Fruit fly (Drosophila melanogaster): Measurements from ENCODE around the gene Mpp6.

Gene Mpp6

DNA sequence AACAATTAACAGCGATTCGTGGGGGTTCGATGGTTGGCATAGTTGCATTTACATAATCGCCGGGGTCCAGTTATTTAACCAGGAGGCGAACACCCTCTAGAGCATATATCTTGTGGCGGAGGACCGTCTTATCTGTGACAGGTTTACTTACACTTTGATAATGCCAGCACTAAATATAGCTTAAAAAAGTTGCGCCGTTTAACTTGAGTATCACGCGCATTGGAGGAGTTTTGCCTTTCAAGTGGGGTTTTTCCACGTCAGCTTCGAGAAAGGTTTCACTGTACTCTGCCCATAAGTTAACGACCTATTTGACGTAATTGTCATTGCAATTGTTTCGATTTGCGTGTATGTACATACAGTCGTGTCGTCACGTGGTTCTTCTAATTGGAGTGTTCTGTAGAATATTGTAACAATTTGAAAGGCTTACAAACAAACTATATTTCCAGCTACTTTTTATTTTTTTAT, 13.1 kb downstream of the Mpp6 start:
- TF ChIP-seq Dif (GFP tag; optimal IDR thresholded peaks at IDR 0.05; ENCODE audit: partially characterized antibody) (no peak), Jra (GFP tag; optimal IDR thresholded peaks at IDR 0.05) (no peak), ey (GFP tag; optimal IDR thresholded peaks at IDR 0.05) (no peak), Rel (GFP tag; optimal IDR thresholded peaks at IDR 0.05) (no peak), Rel (tag; optimal IDR thresholded peaks at IDR 0.05) (peak; percentile 76)

DNA sequence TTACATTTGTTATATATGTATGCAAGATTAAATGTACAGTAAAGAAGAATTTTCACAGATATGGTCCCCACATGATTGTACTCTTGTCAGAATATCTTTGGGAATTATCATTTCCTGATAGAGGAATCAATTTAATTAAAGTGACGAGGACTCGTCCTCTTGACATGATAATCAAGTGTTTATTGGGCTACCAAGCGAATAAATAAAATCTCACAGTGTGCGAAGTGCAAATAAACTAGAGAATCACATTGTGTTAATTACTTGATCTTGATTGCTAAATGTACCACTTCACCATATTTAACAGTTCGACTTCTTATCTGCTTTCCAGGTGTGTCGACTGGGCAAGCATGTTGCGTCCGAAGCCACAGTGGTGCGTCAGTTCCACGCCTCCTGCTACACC, 13.8 kb downstream of the Mpp6 start:
- TF ChIP-seq lola (GFP tag; optimal IDR thresholded peaks at IDR 0.05) (no peak), psq (GFP tag; optimal IDR thresholded peaks at IDR 0.05) (no peak), rgr (GFP tag; optimal IDR thresholded peaks at IDR 0.05) (no peak), Hr78 (GFP tag; optimal IDR thresholded peaks at IDR 0.05) (no peak), Dif (GFP tag; optimal IDR thresholded peaks at IDR 0.05; ENCODE audit: partially characterized antibody) (no peak), woc (GFP tag; optimal IDR thresholded peaks at IDR 0.05) (no peak), jim (GFP tag; optimal IDR thresholded peaks at IDR 0.05) (no peak), sage (GFP tag; optimal IDR thresholded peaks at IDR 0.05) (no peak), GATAd (GFP tag; optimal IDR thresholded peaks at IDR 0.05) (no peak), dmrt93B (GFP tag; optimal IDR thresholded peaks at IDR 0.05) (no peak), Hnf4 (GFP tag; optimal IDR thresholded peaks at IDR 0.05) (no peak), CG9705 (GFP tag; optimal IDR thresholded peaks at IDR 0.05) (no peak), ey (GFP tag; optimal IDR thresholded peaks at IDR 0.05) (no peak)

dm6 chr2L:21172922-21173321, 16.8 kb downstream of the Mpp6 start, which contains the start of gene CG31627:
CG31627 (plus strand) TSS chr2L:21173222.
- no peak for TF ChIP-seq dmrt93B (GFP tag; optimal IDR thresholded peaks at IDR 0.05)
- TF ChIP-seq HLH106 (tag; optimal IDR thresholded peaks at IDR 0.05), result no peak
- no peak for TF ChIP-seq Myc (optimal IDR thresholded peaks at IDR 0.05)
- no peak for TF ChIP-seq Dif (GFP tag; optimal IDR thresholded peaks at IDR 0.05; ENCODE audit: partially characterized antibody)
- no peak for TF ChIP-seq OdsH (GFP tag; optimal IDR thresholded peaks at IDR 0.05)

DNA sequence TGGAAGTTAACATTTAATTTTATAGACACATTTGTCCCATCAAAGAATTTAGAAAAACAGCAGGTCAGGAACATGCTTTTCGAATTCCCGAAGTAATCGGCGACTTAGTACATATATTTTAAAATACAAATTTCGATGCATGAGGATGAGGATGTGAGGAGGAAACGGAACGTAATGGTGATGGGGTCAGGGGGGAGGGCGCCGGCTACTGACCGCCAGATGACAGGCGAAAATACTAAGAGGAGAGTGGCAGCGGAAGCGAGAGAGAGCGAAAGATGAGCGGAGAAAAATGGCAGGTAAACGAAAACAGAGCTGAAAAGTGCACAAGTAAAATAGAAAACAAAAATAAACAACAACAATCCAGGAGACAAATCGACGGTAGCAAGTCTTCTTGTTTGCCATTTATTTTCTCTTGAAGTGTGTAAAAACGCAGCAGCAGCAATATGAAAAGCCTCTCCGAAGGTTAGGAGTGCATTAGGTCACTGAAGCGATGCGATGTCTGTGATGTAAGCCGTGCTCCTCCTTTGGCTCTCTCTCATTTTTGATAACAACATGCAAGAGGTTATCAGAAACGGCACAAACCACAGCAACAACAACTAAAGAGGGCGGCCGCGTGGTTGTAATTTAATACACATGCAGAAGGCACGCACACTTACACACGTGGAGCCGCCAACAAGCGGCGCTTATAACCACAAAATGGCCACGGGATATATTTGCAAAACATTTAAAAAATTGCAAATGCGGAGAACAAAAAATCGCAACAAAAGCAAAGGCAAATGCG, 22.5 kb downstream of the Mpp6 start:
- no peak for TF ChIP-seq brk (GFP tag; optimal IDR thresholded peaks at IDR 0.05)
- TF ChIP-seq psq (GFP tag; optimal IDR thresholded peaks at IDR 0.05), result peak; percentile 51
- peak; percentile 65 for TF ChIP-seq Vsx2 (GFP tag; optimal IDR thresholded peaks at IDR 0.05; ENCODE audit: partially characterized antibody)

dm6 chr2L:21179217-21179520, 23.1 kb downstream of the Mpp6 start:
- TF ChIP-seq Hr78 (GFP tag; optimal IDR thresholded peaks at IDR 0.05), result no peak
- no peak for TF ChIP-seq Rel (GFP tag; optimal IDR thresholded peaks at IDR 0.05)
- TF ChIP-seq Rel (tag; optimal IDR thresholded peaks at IDR 0.05), result peak; percentile 67
- TF ChIP-seq woc (GFP tag; optimal IDR thresholded peaks at IDR 0.05), result no peak
- TF ChIP-seq psq (GFP tag; optimal IDR thresholded peaks at IDR 0.05), result no peak
- no peak for TF ChIP-seq CG32264 (GFP tag; optimal IDR thresholded peaks at IDR 0.05)

DNA sequence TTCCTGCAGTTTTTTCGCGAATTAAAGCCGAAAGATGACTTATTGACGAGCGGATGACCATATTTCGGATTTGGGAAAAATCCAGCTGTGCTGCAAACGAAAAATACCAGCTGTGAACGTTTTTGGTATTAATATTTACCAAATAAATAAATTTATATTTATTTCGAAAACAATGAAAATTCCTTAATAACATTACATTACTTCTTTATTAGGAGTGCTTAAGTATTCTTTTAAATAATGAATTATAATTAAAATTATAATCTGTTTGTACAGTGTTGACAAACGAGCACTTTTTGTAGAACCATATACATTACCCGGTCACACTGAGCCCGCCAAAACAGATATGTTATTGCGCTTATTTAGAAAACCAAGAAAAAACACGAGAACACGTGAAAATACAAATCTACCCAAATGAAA, 23.5 kb downstream of the Mpp6 start, which contains the start of the genes bur and Mcm10:
Gene bur (minus strand): TSS at position 69 of the 417 bp plus-strand sequence.
Gene Mcm10 (plus strand): TSS at position 319 of the 417 bp plus-strand sequence.
- TF ChIP-seq Myc (optimal IDR thresholded peaks at IDR 0.05) (no peak), h (GFP tag; optimal IDR thresholded peaks at IDR 0.05) (no peak), Hr83 (GFP tag; optimal IDR thresholded peaks at IDR 0.05; ENCODE audit: poor library complexity, severe bottlenecking) (no peak), sage (GFP tag; optimal IDR thresholded peaks at IDR 0.05) (peak; percentile 33), Dfd (GFP tag; optimal IDR thresholded peaks at IDR 0.05) (no peak), Sp1 (GFP tag; optimal IDR thresholded peaks at IDR 0.05) (no peak), HLH106 (tag; optimal IDR thresholded peaks at IDR 0.05) (peak; percentile 7), Jra (GFP tag; optimal IDR thresholded peaks at IDR 0.05) (no peak)

DNA sequence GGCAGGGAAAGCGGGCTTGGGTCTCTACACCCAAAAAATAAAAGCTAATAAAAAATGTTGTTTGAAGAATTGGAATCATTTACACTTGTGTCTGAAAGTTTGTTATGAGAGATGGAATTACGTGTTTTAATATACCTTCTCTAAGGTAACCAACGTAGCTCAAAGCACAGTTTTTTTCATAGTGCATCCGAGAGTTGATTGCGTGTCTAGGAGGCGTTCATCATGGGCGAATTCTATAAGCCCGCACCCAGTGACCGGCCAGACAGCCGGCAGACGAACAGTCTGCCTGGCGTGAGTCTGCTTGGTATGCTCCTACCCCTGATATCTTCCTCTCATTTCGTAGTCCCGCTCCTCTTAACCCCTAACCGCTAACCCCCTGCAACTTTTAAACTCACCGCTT, 31.7 kb downstream of the Mpp6 start:
- no peak for TF ChIP-seq fru (GFP tag; optimal IDR thresholded peaks at IDR 0.05)
- no peak for TF ChIP-seq CrebA (GFP tag; optimal IDR thresholded peaks at IDR 0.05; ENCODE audit: borderline replicate concordance)
- TF ChIP-seq dsf (GFP tag; optimal IDR thresholded peaks at IDR 0.05; ENCODE audit: borderline replicate concordance), result no peak
- TF ChIP-seq br (GFP tag; optimal IDR thresholded peaks at IDR 0.05), result no peak
- TF ChIP-seq CG32264 (GFP tag; optimal IDR thresholded peaks at IDR 0.05), result no peak
- no peak for TF ChIP-seq Jra (GFP tag; optimal IDR thresholded peaks at IDR 0.05)
- no peak for TF ChIP-seq brk (GFP tag; optimal IDR thresholded peaks at IDR 0.05)
- TF ChIP-seq jim (GFP tag; optimal IDR thresholded peaks at IDR 0.05), result no peak
- no peak for TF ChIP-seq dl (GFP tag; optimal IDR thresholded peaks at IDR 0.05; ENCODE audit: insufficient read depth in 1 of 2, partially characterized antibody in 2 of 2)
- no peak for TF ChIP-seq Sp1 (GFP tag; optimal IDR thresholded peaks at IDR 0.05)
- no peak for TF ChIP-seq dmrt93B (GFP tag; optimal IDR thresholded peaks at IDR 0.05)
- no peak for TF ChIP-seq lola (GFP tag; optimal IDR thresholded peaks at IDR 0.05)
- TF ChIP-seq Dfd (GFP tag; optimal IDR thresholded peaks at IDR 0.05), result no peak
- TF ChIP-seq sv (GFP tag; optimal IDR thresholded peaks at IDR 0.05), result no peak
- TF ChIP-seq Abd-B (GFP tag; optimal IDR thresholded peaks at IDR 0.05), result no peak
